Fruit fly (Drosophila melanogaster) whole organism, embryonic: ENCODE measurements around the gene CG42819.

Experiments
- Bteb2 ChIP-seq: fragments of 200-800 bp; sonication (Bioruptor generic); optimal IDR thresholded peaks from 2 replicates; lab custom pipeline; 2016; ENCODE audit warnings: missing biosample characterization, missing genetic modification characterization
- CG10462 ChIP-seq: fragments of 200-800 bp; sonication (Bioruptor generic); optimal IDR thresholded peaks from 2 replicates; lab custom pipeline; 2016; ENCODE audit warnings: missing biosample characterization, missing genetic modification characterization
- CG11723 ChIP-seq: fragments of 200-800 bp; sonication (Bioruptor generic); optimal IDR thresholded peaks from 2 replicates; lab custom pipeline; 2017; ENCODE audit warnings: missing biosample characterization, mild to moderate bottlenecking, missing genetic modification characterization
- CG13775 ChIP-seq: fragments of 200-800 bp; sonication (Bioruptor generic); optimal IDR thresholded peaks from 3 replicates; lab custom pipeline; 2017; ENCODE audit warnings: missing biosample characterization, mild to moderate bottlenecking, missing genetic modification characterization
- CG14965 ChIP-seq: fragments of 200-800 bp; sonication (Bioruptor generic); optimal IDR thresholded peaks from 2 replicates; lab custom pipeline; 2016; ENCODE audit warnings: missing biosample characterization, missing genetic modification characterization, borderline replicate concordance
- CG17186 ChIP-seq: fragments of 200-800 bp; sonication (Bioruptor generic); optimal IDR thresholded peaks from 3 replicates; lab custom pipeline; 2017; ENCODE audit warnings: missing biosample characterization, missing genetic modification reagents, missing genetic modification characterization
- CG17802 ChIP-seq: fragments of 200-800 bp; sonication (Bioruptor generic); optimal IDR thresholded peaks from 2 replicates; lab custom pipeline; 2018; ENCODE audit warnings: missing biosample characterization, mild to moderate bottlenecking, missing genetic modification characterization, moderate library complexity
- CG1832 ChIP-seq: fragments of 200-800 bp; sonication (Bioruptor generic); optimal IDR thresholded peaks from 2 replicates; lab custom pipeline; 2017; ENCODE audit warnings: missing biosample characterization, mild to moderate bottlenecking, missing genetic modification characterization, inconsistent platforms
- CG2120 ChIP-seq: fragments of 200-800 bp; sonication (Bioruptor generic); optimal IDR thresholded peaks from 3 replicates; lab custom pipeline; 2016; ENCODE audit warnings: missing biosample characterization, missing genetic modification characterization
- CG31441 ChIP-seq: fragments of 200-800 bp; sonication (Bioruptor generic); IDR thresholded peaks from 2 replicates; pipeline ENCODE4 v1.3.6; 2022; ENCODE audit warnings: missing biosample characterization, missing genetic modification characterization
- CG4404 ChIP-seq: fragments of 200-800 bp; sonication (Bioruptor generic); IDR thresholded peaks from 2 replicates; pipeline ENCODE4 v1.3.6; 2022; ENCODE audit warnings: missing biosample characterization, missing genetic modification characterization
- CG4424 ChIP-seq: fragments of 200-800 bp; sonication (Bioruptor generic); optimal IDR thresholded peaks from 3 replicates; lab custom pipeline; 2016; ENCODE audit warnings: missing biosample characterization, missing genetic modification characterization
- CG6654 ChIP-seq: fragments of 200-800 bp; sonication (Bioruptor generic); optimal IDR thresholded peaks from 2 replicates; lab custom pipeline; 2017; ENCODE audit warnings: missing biosample characterization, mild to moderate bottlenecking, missing genetic modification characterization
- CG6791 ChIP-seq: fragments of 200-800 bp; sonication (Bioruptor generic); IDR thresholded peaks from 3 replicates; pipeline ENCODE4 v1.3.6; 2022; ENCODE audit warnings: missing biosample characterization, missing genetic modification characterization; ENCODE audit not compliant: partially characterized antibody
- CG7271 ChIP-seq: fragments of 200-800 bp; sonication (Bioruptor generic); optimal IDR thresholded peaks from 2 replicates; lab custom pipeline; 2018; ENCODE audit warnings: missing biosample characterization, mild to moderate bottlenecking, missing genetic modification characterization, moderate library complexity
- CG7928 ChIP-seq: fragments of 200-800 bp; sonication (Bioruptor generic); optimal IDR thresholded peaks from 2 replicates; lab custom pipeline; 2017; ENCODE audit warnings: missing biosample characterization, mild to moderate bottlenecking, missing genetic modification characterization
- CG7987 ChIP-seq: fragments of 200-800 bp; sonication (Bioruptor generic); optimal IDR thresholded peaks from 2 replicates; lab custom pipeline; 2018; ENCODE audit warnings: missing biosample characterization, mild to moderate bottlenecking, missing genetic modification characterization, moderate library complexity
- CG8281 ChIP-seq: fragments of 200-800 bp; sonication (Bioruptor generic); optimal IDR thresholded peaks from 2 replicates; lab custom pipeline; 2018; ENCODE audit warnings: missing biosample characterization, mild to moderate bottlenecking, missing genetic modification characterization, moderate library complexity
- CG9215 ChIP-seq: fragments of 200-800 bp; sonication (Bioruptor generic); IDR thresholded peaks from 2 replicates; pipeline ENCODE4 v1.3.6; 2022; ENCODE audit warnings: missing biosample characterization, missing genetic modification characterization
- CG9609 ChIP-seq: fragments of 200-800 bp; sonication (Bioruptor generic); optimal IDR thresholded peaks from 3 replicates; lab custom pipeline; 2016; ENCODE audit warnings: missing biosample characterization, missing genetic modification characterization
- Chrac-16 ChIP-seq: fragments of 200-800 bp; sonication (Bioruptor generic); optimal IDR thresholded peaks from 3 replicates; lab custom pipeline; 2016; ENCODE audit warnings: missing biosample characterization, missing genetic modification characterization
- ERR ChIP-seq: fragments of 200-800 bp; sonication (Bioruptor generic); optimal IDR thresholded peaks from 2 replicates; lab custom pipeline; 2016; ENCODE audit warnings: missing biosample characterization, missing genetic modification characterization
- GATAe ChIP-seq: fragments of 200-800 bp; sonication (Bioruptor generic); conservative IDR thresholded peaks from 2 replicates; pipeline ENCODE4 v1.3.6; 2022; ENCODE audit warnings: missing biosample characterization, missing genetic modification characterization
- HHEX ChIP-seq: fragments of 200-800 bp; sonication (Bioruptor generic); optimal IDR thresholded peaks from 3 replicates; lab custom pipeline; 2017; ENCODE audit warnings: missing biosample characterization, mild to moderate bottlenecking, missing genetic modification characterization, missing genetic modification reagents
- Meics ChIP-seq: fragments of 200-800 bp; sonication (Bioruptor generic); optimal IDR thresholded peaks from 2 replicates; lab custom pipeline; 2017; ENCODE audit warnings: missing biosample characterization, mild to moderate bottlenecking, missing genetic modification characterization
- PHDP ChIP-seq: fragments of 200-800 bp; sonication (Bioruptor generic); optimal IDR thresholded peaks from 3 replicates; lab custom pipeline; 2018; ENCODE audit warnings: missing biosample characterization, mild to moderate bottlenecking, missing genetic modification characterization, moderate library complexity
- Side ChIP-seq: fragments of 200-800 bp; sonication (Bioruptor generic); optimal IDR thresholded peaks from 2 replicates; lab custom pipeline; 2016; ENCODE audit warnings: missing biosample characterization, missing genetic modification characterization
- Sox102F ChIP-seq: fragments of 200-800 bp; sonication (Bioruptor generic); optimal IDR thresholded peaks from 2 replicates; lab custom pipeline; 2018; ENCODE audit warnings: missing biosample characterization, mild to moderate bottlenecking, missing genetic modification characterization, moderate library complexity
- Tbp ChIP-seq: fragments of >200 bp; optimal IDR thresholded peaks from 2 replicates; lab custom pipeline; 2018; ENCODE audit warnings: missing biosample characterization, missing genetic modification characterization
- Usf ChIP-seq: fragments of 200-800 bp; sonication (Bioruptor generic); optimal IDR thresholded peaks from 2 replicates; lab custom pipeline; 2017; ENCODE audit warnings: missing genotype, missing biosample characterization, missing genetic modification characterization
- ara ChIP-seq: fragments of 200-800 bp; sonication (Bioruptor generic); IDR thresholded peaks from 2 replicates; pipeline ENCODE4 v1.3.6; 2022; ENCODE audit warnings: missing biosample characterization, missing genetic modification characterization
- br ChIP-seq: fragments of >200 bp; optimal IDR thresholded peaks from 2 replicates; lab custom pipeline; 2017
- cato ChIP-seq: fragments of 200-800 bp; sonication (Bioruptor generic); optimal IDR thresholded peaks from 2 replicates; lab custom pipeline; 2016; ENCODE audit warnings: missing biosample characterization, missing genetic modification characterization, borderline replicate concordance
- en ChIP-seq: fragments of 200-800 bp; sonication (Bioruptor generic); optimal IDR thresholded peaks from 2 replicates; lab custom pipeline; 2016; ENCODE audit warnings: missing biosample characterization, missing genetic modification characterization
- esg ChIP-seq: fragments of 200-800 bp; sonication (Bioruptor generic); conservative IDR thresholded peaks from 2 replicates; pipeline ENCODE4 v1.3.6; 2022; ENCODE audit warnings: missing biosample characterization, missing genetic modification characterization
- ewg ChIP-seq: fragments of 200-800 bp; sonication (Bioruptor generic); optimal IDR thresholded peaks from 3 replicates; lab custom pipeline; 2017; ENCODE audit warnings: mild to moderate bottlenecking, missing biosample characterization, missing genetic modification reagents, missing genetic modification characterization
- gcm ChIP-seq: fragments of 200-800 bp; sonication (Bioruptor generic); optimal IDR thresholded peaks from 2 replicates; lab custom pipeline; 2019; ENCODE audit warnings: missing biosample characterization, mild to moderate bottlenecking, missing genetic modification characterization, moderate library complexity
- gfzf ChIP-seq: fragments of 200-800 bp; sonication (Bioruptor generic); optimal IDR thresholded peaks from 2 replicates; lab custom pipeline; 2016; ENCODE audit warnings: missing biosample characterization, mild to moderate bottlenecking, missing genetic modification characterization, moderate library complexity
- hbn ChIP-seq: fragments of 200-800 bp; sonication (Bioruptor generic); IDR thresholded peaks from 2 replicates; pipeline ENCODE4 v1.3.6; 2022; ENCODE audit warnings: missing biosample characterization, missing genetic modification characterization; ENCODE audit not compliant: partially characterized antibody
- ind ChIP-seq: fragments of 200-800 bp; sonication (Bioruptor generic); optimal IDR thresholded peaks from 3 replicates; lab custom pipeline; 2016; ENCODE audit warnings: missing biosample characterization, missing genetic modification characterization
- kni ChIP-seq: fragments of 200-800 bp; sonication (Bioruptor generic); optimal IDR thresholded peaks from 3 replicates; lab custom pipeline; 2017; ENCODE audit warnings: mild to moderate bottlenecking, missing biosample characterization, missing genetic modification reagents, missing genetic modification characterization
- knrl ChIP-seq: fragments of 200-800 bp; sonication (Bioruptor generic); IDR thresholded peaks from 3 replicates; pipeline ENCODE4 v1.3.6; 2022; ENCODE audit warnings: missing biosample characterization, missing genetic modification characterization; ENCODE audit not compliant: partially characterized antibody
- luna ChIP-seq: fragments of 200-800 bp; sonication (Bioruptor generic); optimal IDR thresholded peaks from 2 replicates; lab custom pipeline; 2016; ENCODE audit warnings: missing biosample characterization, missing genetic modification characterization
- mirr ChIP-seq: fragments of 200-800 bp; sonication (Bioruptor generic); optimal IDR thresholded peaks from 3 replicates; lab custom pipeline; 2018; ENCODE audit warnings: missing biosample characterization, mild to moderate bottlenecking, missing genetic modification characterization
- prd ChIP-seq, 3 experiments: fragments of >200 bp in 2 of 3; fragments of 200-800 bp in 1 of 3; sonication (Bioruptor generic) in 1 of 3; optimal IDR thresholded peaks in 2 of 3; IDR thresholded peaks in 1 of 3; 2 replicates in 2 of 3; 3 replicates in 1 of 3; pipeline versions ENCODE4 v1.3.6 to Lab custom; 2017 to 2022; ENCODE audit warnings: missing biosample characterization in 1 of 3, missing genetic modification characterization in 1 of 3
- pum ChIP-seq: fragments of 200-800 bp; sonication (Bioruptor generic); optimal IDR thresholded peaks from 2 replicates; lab custom pipeline; 2016; ENCODE audit warnings: missing biosample characterization, missing genetic modification characterization
- ranshi ChIP-seq: fragments of 200-800 bp; sonication (Bioruptor generic); IDR thresholded peaks from 2 replicates; pipeline ENCODE4 v1.3.6; 2022; ENCODE audit warnings: missing biosample characterization, missing genetic modification characterization
- usp ChIP-seq: fragments of >200 bp; optimal IDR thresholded peaks from 2 replicates; lab custom pipeline; 2017; ENCODE audit warnings: missing biosample characterization, missing genetic modification characterization

CG42819 gene

dm6 chr2L:8403286-8404270 lies 14.4 kb upstream of the CG42819 start, which contains the start of gene emb (continued):
- TF ChIP-seq CG8281: no peak
- TF ChIP-seq Meics: peak; percentile 45
- TF ChIP-seq CG2120 (GFP tag; lab: Kevin White, UChicago): peak; percentile 70
- TF ChIP-seq CG9609 (GFP tag; lab: Kevin White, UChicago): peak; percentile 40
- peak; percentile 90 for TF ChIP-seq knrl
- no peak for TF ChIP-seq Sox102F (GFP tag; lab: Kevin White, UChicago)
- TF ChIP-seq HHEX: no peak
- TF ChIP-seq CG14965 (GFP tag; lab: Kevin White, UChicago): no peak
- no peak for TF ChIP-seq br (lab: Kevin White, UChicago)
- peak; percentile 99 for TF ChIP-seq CG6791 (GFP tag; lab: Robert Waterston, UW)
- TF ChIP-seq CG9215 (GFP tag; lab: Robert Waterston, UW): peak; percentile 17; the same call in 1 of the 2 replicates
- TF ChIP-seq usp (GFP tag; lab: Kevin White, UChicago): no peak
- peak; percentile 42; the same call in 1 of the 2 replicates for TF ChIP-seq ara (GFP tag; lab: Robert Waterston, UW)
- TF ChIP-seq CG7987 (GFP tag; lab: Kevin White, UChicago): peak; percentile 57
- TF ChIP-seq cato (GFP tag; lab: Kevin White, UChicago): peak; percentile 13
- peak; percentile 55 for TF ChIP-seq CG13775 (GFP tag; lab: Kevin White, UChicago)
- peak; percentile 80 for TF ChIP-seq hbn (GFP tag; lab: Robert Waterston, UW)
- peak; percentile 56 for TF ChIP-seq Chrac-16 (GFP tag; lab: Kevin White, UChicago)
- no peak for TF ChIP-seq CG6654 (GFP tag; lab: Kevin White, UChicago)
- TF ChIP-seq CG10462 (GFP tag; lab: Kevin White, UChicago): no peak
- TF ChIP-seq Side (GFP tag; lab: Kevin White, UChicago): no peak
- no peak for TF ChIP-seq GATAe (GFP tag; lab: Robert Waterston, UW)
- TF ChIP-seq esg: no peak
- no peak for TF ChIP-seq ERR
- no peak for TF ChIP-seq en
- 0 out of 2 replicates have a peak, but pooled peaks have one; percentile 17 for TF ChIP-seq ranshi
- peak; percentile 21 for TF ChIP-seq pum (GFP tag; lab: Kevin White, UChicago)
- TF ChIP-seq CG17186 (GFP tag; lab: Kevin White, UChicago): peak; percentile 35
- TF ChIP-seq mirr (GFP tag; lab: Kevin White, UChicago): no peak
- no peak for TF ChIP-seq luna (GFP tag; lab: Kevin White, UChicago)
- TF ChIP-seq kni (GFP tag; lab: Kevin White, UChicago): no peak
- peak; percentile 93 for TF ChIP-seq CG7928 (GFP tag; lab: Kevin White, UChicago)
- TF ChIP-seq CG4404 (GFP tag; lab: Robert Waterston, UW): no peak
- TF ChIP-seq Usf (GFP tag; lab: Kevin White, UChicago): no peak
- TF ChIP-seq CG31441 (GFP tag; lab: Robert Waterston, UW): no peak
- TF ChIP-seq gcm (GFP tag; lab: Kevin White, UChicago): no peak
- peak; percentile 14 for TF ChIP-seq Bteb2 (GFP tag; lab: Kevin White, UChicago)
- TF ChIP-seq prd (optimal IDR thresholded peaks at IDR 0.05; lab: Kevin White, UChicago): no peak
- peak; percentile 31; the same call in 1 of the 3 replicates for TF ChIP-seq prd (GFP tag; IDR thresholded peaks at IDR 0.05; lab: Robert Waterston, UW)
- TF ChIP-seq PHDP (tag; lab: Kevin White, UChicago): no peak
- TF ChIP-seq ind (GFP tag; lab: Kevin White, UChicago): peak; percentile 37
- peak; percentile 53 for TF ChIP-seq ewg (GFP tag; lab: Kevin White, UChicago)
- TF ChIP-seq CG11723 (GFP tag; lab: Kevin White, UChicago): no peak
- peak; percentile 40 for TF ChIP-seq CG17802 (tag; lab: Kevin White, UChicago)
- no peak for TF ChIP-seq CG7271 (tag; lab: Kevin White, UChicago)
- TF ChIP-seq CG4424 (GFP tag; lab: Kevin White, UChicago): peak; percentile 73
- no peak for TF ChIP-seq Tbp (GFP tag; lab: Kevin White, UChicago)
- no peak for TF ChIP-seq CG1832 (GFP tag; lab: Kevin White, UChicago)
- peak; percentile 69 for TF ChIP-seq gfzf (GFP tag; lab: Kevin White, UChicago)
